Worm (Caenorhabditis elegans) whole organism, L4/young adult: Measurements from ENCODE around the gene oac-39.

Source experiments
- W03F9.2 ChIP-seq: fragments of 150-350 bp; optimal IDR thresholded peaks from 2 replicates; lab custom pipeline; 2014; ENCODE audit warnings: missing biosample characterization, missing genetic modification characterization
- dao-5 ChIP-seq: sonication (generic microtip); optimal IDR thresholded peaks from 2 replicates; lab custom pipeline; 2016; ENCODE audit warnings: missing genotype, missing genetic modification characterization, moderate library complexity, missing compliant biosample characterization

DNA sequence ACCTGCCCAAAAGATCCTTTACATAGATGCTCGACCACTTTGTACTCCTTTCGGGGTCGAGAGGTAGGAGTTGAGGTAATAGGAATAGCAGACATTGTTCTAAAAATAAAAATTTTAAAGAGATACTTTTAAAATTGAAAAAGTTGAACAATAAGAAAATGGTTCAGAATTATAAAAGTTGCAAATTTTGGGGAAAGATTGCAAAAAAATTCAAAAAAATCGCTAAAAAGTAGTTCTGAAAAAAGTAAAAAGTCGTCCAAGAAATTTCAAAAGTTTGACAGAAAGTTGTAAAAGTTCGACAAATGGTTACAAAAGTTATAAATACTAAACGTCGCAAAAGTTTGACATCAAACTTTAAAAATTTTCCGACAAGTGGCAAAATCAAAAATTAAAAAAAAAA is 13.5 kb downstream of the oac-39 start, which contains the start of gene R02C2.1:
- no peak for TF ChIP-seq W03F9.2 (tag; lab: Kevin White, UChicago)
- TF ChIP-seq dao-5 (tag; lab: Kevin White, UChicago): no peak
